Fruit fly (Drosophila melanogaster) whole organism, prepupa: ENCODE results near the gene Polr2I.

ENCODE experiments used
- Blimp-1 ChIP-seq: fragments of 200-800 bp; sonication (Bioruptor generic); optimal IDR thresholded peaks from 3 replicates; lab custom pipeline; 2017; ENCODE audit warnings: missing biosample characterization, missing genetic modification characterization, mild to moderate bottlenecking, moderate library complexity, missing genetic modification reagents
- CG10631 ChIP-seq: fragments of 200-800 bp; sonication (Bioruptor generic); optimal IDR thresholded peaks from 2 replicates; lab custom pipeline; 2016; ENCODE audit warnings: missing biosample characterization, missing genetic modification characterization
- CG11902 ChIP-seq: fragments of 200-800 bp; sonication (Bioruptor generic); optimal IDR thresholded peaks from 3 replicates; lab custom pipeline; 2016; ENCODE audit warnings: missing biosample characterization, missing genetic modification characterization
- CG15336 ChIP-seq: fragments of 200-800 bp; sonication (Bioruptor generic); IDR thresholded peaks from 2 replicates; pipeline ENCODE4 v1.3.6; 2022; ENCODE audit warnings: missing biosample characterization, missing genetic modification characterization
- CG16779 ChIP-seq: fragments of 200-800 bp; sonication (Bioruptor generic); optimal IDR thresholded peaks from 3 replicates; lab custom pipeline; 2017; ENCODE audit warnings: missing biosample characterization, mild to moderate bottlenecking, missing genetic modification characterization
- CG3032 ChIP-seq: fragments of 200-800 bp; optimal IDR thresholded peaks from 2 replicates; lab custom pipeline; 2019; ENCODE audit warnings: missing biosample characterization, mild to moderate bottlenecking, missing genetic modification characterization, moderate library complexity
- CG31627 ChIP-seq: fragments of 200-800 bp; sonication (Bioruptor generic); optimal IDR thresholded peaks from 3 replicates; lab custom pipeline; 2016; ENCODE audit warnings: missing biosample characterization, missing genetic modification characterization
- CG32006 ChIP-seq: fragments of 200-800 bp; sonication (Bioruptor generic); optimal IDR thresholded peaks from 3 replicates; lab custom pipeline; 2017; ENCODE audit warnings: missing biosample characterization, mild to moderate bottlenecking, missing genetic modification characterization
- CG6792 ChIP-seq: fragments of 200-800 bp; sonication (Bioruptor generic); optimal IDR thresholded peaks from 3 replicates; lab custom pipeline; 2016; ENCODE audit warnings: missing biosample characterization, missing genetic modification characterization
- CG6808 ChIP-seq: fragments of 200-800 bp; sonication (Bioruptor generic); optimal IDR thresholded peaks from 3 replicates; lab custom pipeline; 2017; ENCODE audit warnings: missing biosample characterization, missing genetic modification characterization, mild to moderate bottlenecking, moderate library complexity, missing genetic modification reagents
- CG6854 ChIP-seq: fragments of 200-800 bp; sonication (Bioruptor generic); optimal IDR thresholded peaks from 2 replicates; lab custom pipeline; 2017; ENCODE audit warnings: missing biosample characterization, mild to moderate bottlenecking, missing genetic modification characterization
- CG7368 ChIP-seq: fragments of 200-800 bp; sonication (Bioruptor generic); optimal IDR thresholded peaks from 3 replicates; lab custom pipeline; 2016; ENCODE audit warnings: missing biosample characterization, missing genetic modification characterization
- CG8119 ChIP-seq: fragments of 200-800 bp; sonication (Bioruptor generic); IDR thresholded peaks from 3 replicates; pipeline ENCODE4 v1.3.6; 2022; ENCODE audit warnings: missing biosample characterization, missing genetic modification characterization
- CG8319 ChIP-seq: fragments of 200-800 bp; sonication (Bioruptor generic); optimal IDR thresholded peaks from 3 replicates; lab custom pipeline; 2016; ENCODE audit warnings: missing biosample characterization, missing genetic modification characterization
- CG8632 ChIP-seq: fragments of 200-800 bp; sonication (Bioruptor generic); optimal IDR thresholded peaks from 3 replicates; lab custom pipeline; 2016; ENCODE audit warnings: missing biosample characterization, missing genetic modification characterization
- CG9139 ChIP-seq: fragments of 200-800 bp; sonication (Bioruptor generic); optimal IDR thresholded peaks from 3 replicates; lab custom pipeline; 2017; ENCODE audit warnings: missing biosample characterization, mild to moderate bottlenecking, missing genetic modification characterization
- Eip75B ChIP-seq: fragments of 200-800 bp; sonication (Bioruptor generic); optimal IDR thresholded peaks from 3 replicates; lab custom pipeline; 2016; ENCODE audit warnings: missing biosample characterization, missing genetic modification characterization
- Eip93F ChIP-seq: fragments of 200-800 bp; sonication (Bioruptor generic); optimal IDR thresholded peaks from 2 replicates; lab custom pipeline; 2016; ENCODE audit warnings: missing biosample characterization, mild to moderate bottlenecking, missing genetic modification characterization
- Ets21C ChIP-seq: fragments of 200-800 bp; sonication (Bioruptor generic); optimal IDR thresholded peaks from 3 replicates; lab custom pipeline; 2016; ENCODE audit warnings: missing biosample characterization, missing genetic modification characterization
- Ets96B ChIP-seq: fragments of 200-800 bp; optimal IDR thresholded peaks from 2 replicates; lab custom pipeline; 2019; ENCODE audit warnings: missing biosample characterization, mild to moderate bottlenecking, missing genetic modification characterization, moderate library complexity
- Gug ChIP-seq: fragments of 200-800 bp; sonication (Bioruptor generic); IDR thresholded peaks from 2 replicates; pipeline ENCODE4 v1.3.6; 2022; ENCODE audit warnings: missing biosample characterization, missing genetic modification characterization
- Hr38 ChIP-seq: sonication (Bioruptor generic); optimal IDR thresholded peaks from 2 replicates; lab custom pipeline; 2016; ENCODE audit warnings: missing biosample characterization, missing genetic modification characterization
- Hr39 ChIP-seq: fragments of 200-800 bp; sonication (Bioruptor generic); optimal IDR thresholded peaks from 2 replicates; lab custom pipeline; 2016; ENCODE audit warnings: missing biosample characterization, missing genetic modification characterization
- Met ChIP-seq: fragments of 200-800 bp; sonication (Bioruptor generic); optimal IDR thresholded peaks from 3 replicates; lab custom pipeline; 2016; ENCODE audit warnings: missing biosample characterization, missing genetic modification characterization
- OdsH ChIP-seq: fragments of 200-800 bp; sonication (Bioruptor generic); optimal IDR thresholded peaks from 3 replicates; lab custom pipeline; 2016; ENCODE audit warnings: missing biosample characterization, missing genetic modification characterization
- Smox ChIP-seq: fragments of 200-800 bp; sonication (Bioruptor generic); optimal IDR thresholded peaks from 3 replicates; lab custom pipeline; 2016; ENCODE audit warnings: missing biosample characterization, missing genetic modification characterization
- Sox102F ChIP-seq: fragments of 200-800 bp; sonication (Bioruptor generic); optimal IDR thresholded peaks from 2 replicates; lab custom pipeline; 2016; ENCODE audit warnings: missing biosample characterization, mild to moderate bottlenecking, missing genetic modification characterization
- Sox14 ChIP-seq: fragments of 200-800 bp; sonication (Bioruptor generic); optimal IDR thresholded peaks from 3 replicates; lab custom pipeline; 2016; ENCODE audit warnings: missing biosample characterization, missing genetic modification characterization
- Sox15 ChIP-seq: fragments of 200-800 bp; sonication (Bioruptor generic); optimal IDR thresholded peaks from 3 replicates; lab custom pipeline; 2016; ENCODE audit warnings: missing biosample characterization, missing genetic modification characterization
- achi ChIP-seq: fragments of 200-800 bp; sonication (Bioruptor generic); optimal IDR thresholded peaks from 3 replicates; lab custom pipeline; 2016; ENCODE audit warnings: missing biosample characterization, missing genetic modification characterization
- acj6 ChIP-seq: fragments of 200-800 bp; sonication (Bioruptor generic); optimal IDR thresholded peaks from 3 replicates; lab custom pipeline; 2016; ENCODE audit warnings: missing biosample characterization, missing genetic modification characterization
- cyc ChIP-seq: fragments of 200-800 bp; sonication (Bioruptor generic); optimal IDR thresholded peaks from 3 replicates; lab custom pipeline; 2016; ENCODE audit warnings: missing biosample characterization, missing genetic modification characterization
- dac ChIP-seq: fragments of 200-800 bp; sonication (Bioruptor generic); optimal IDR thresholded peaks from 2 replicates; lab custom pipeline; 2017; ENCODE audit warnings: missing biosample characterization, mild to moderate bottlenecking, missing genetic modification characterization
- dsx ChIP-seq: fragments of 200-800 bp; optimal IDR thresholded peaks from 3 replicates; lab custom pipeline; 2019; ENCODE audit warnings: missing biosample characterization, mild to moderate bottlenecking, missing genetic modification characterization, moderate library complexity; ENCODE audit not compliant: poor library complexity, severe bottlenecking
- eg ChIP-seq: fragments of 200-800 bp; sonication (Bioruptor generic); IDR thresholded peaks from 3 replicates; pipeline ENCODE4 v1.3.6; 2022; ENCODE audit warnings: missing biosample characterization, missing genetic modification characterization
- fd59A ChIP-seq: fragments of 200-800 bp; sonication (Bioruptor generic); optimal IDR thresholded peaks from 2 replicates; lab custom pipeline; 2017; ENCODE audit warnings: missing biosample characterization, mild to moderate bottlenecking, missing genetic modification characterization, missing genetic modification reagents
- fd85E ChIP-seq: fragments of 200-800 bp; sonication (Bioruptor generic); optimal IDR thresholded peaks from 3 replicates; lab custom pipeline; 2016; ENCODE audit warnings: missing biosample characterization, missing genetic modification characterization
- fkh ChIP-seq: fragments of 200-800 bp; sonication (Bioruptor generic); optimal IDR thresholded peaks from 3 replicates; lab custom pipeline; 2017; ENCODE audit warnings: missing biosample characterization, mild to moderate bottlenecking, missing genetic modification characterization, moderate library complexity
- net ChIP-seq: fragments of 200-800 bp; sonication (Bioruptor generic); optimal IDR thresholded peaks from 3 replicates; lab custom pipeline; 2016; ENCODE audit warnings: missing biosample characterization, missing genetic modification characterization
- spab ChIP-seq: fragments of 200-800 bp; sonication (Bioruptor generic); optimal IDR thresholded peaks from 2 replicates; lab custom pipeline; 2017; ENCODE audit warnings: missing biosample characterization, mild to moderate bottlenecking, missing genetic modification characterization, missing genetic modification reagents
- ss ChIP-seq, 2 experiments: fragments of 200-800 bp; sonication (Bioruptor generic); optimal IDR thresholded peaks; 2 replicates in 1 of 2; 3 replicates in 1 of 2; lab custom pipeline; 2017 to 2018; ENCODE audit warnings: mild to moderate bottlenecking in 2 of 2, missing biosample characterization in 2 of 2, missing genetic modification characterization in 2 of 2, moderate library complexity in 1 of 2
- svp ChIP-seq: fragments of 200-800 bp; sonication (Bioruptor generic); peaks from one replicate; lab custom pipeline; 2016; ENCODE audit warnings: missing biosample characterization, missing genetic modification characterization
- topi ChIP-seq: fragments of 200-800 bp; sonication (Bioruptor generic); optimal IDR thresholded peaks from 3 replicates; lab custom pipeline; 2016; ENCODE audit warnings: missing biosample characterization, missing genetic modification characterization
- vri ChIP-seq: fragments of 200-800 bp; sonication (Bioruptor generic); optimal IDR thresholded peaks from 3 replicates; lab custom pipeline; 2016; ENCODE audit warnings: missing biosample characterization, mild to moderate bottlenecking, missing genetic modification characterization

The Polr2I gene

DNA sequence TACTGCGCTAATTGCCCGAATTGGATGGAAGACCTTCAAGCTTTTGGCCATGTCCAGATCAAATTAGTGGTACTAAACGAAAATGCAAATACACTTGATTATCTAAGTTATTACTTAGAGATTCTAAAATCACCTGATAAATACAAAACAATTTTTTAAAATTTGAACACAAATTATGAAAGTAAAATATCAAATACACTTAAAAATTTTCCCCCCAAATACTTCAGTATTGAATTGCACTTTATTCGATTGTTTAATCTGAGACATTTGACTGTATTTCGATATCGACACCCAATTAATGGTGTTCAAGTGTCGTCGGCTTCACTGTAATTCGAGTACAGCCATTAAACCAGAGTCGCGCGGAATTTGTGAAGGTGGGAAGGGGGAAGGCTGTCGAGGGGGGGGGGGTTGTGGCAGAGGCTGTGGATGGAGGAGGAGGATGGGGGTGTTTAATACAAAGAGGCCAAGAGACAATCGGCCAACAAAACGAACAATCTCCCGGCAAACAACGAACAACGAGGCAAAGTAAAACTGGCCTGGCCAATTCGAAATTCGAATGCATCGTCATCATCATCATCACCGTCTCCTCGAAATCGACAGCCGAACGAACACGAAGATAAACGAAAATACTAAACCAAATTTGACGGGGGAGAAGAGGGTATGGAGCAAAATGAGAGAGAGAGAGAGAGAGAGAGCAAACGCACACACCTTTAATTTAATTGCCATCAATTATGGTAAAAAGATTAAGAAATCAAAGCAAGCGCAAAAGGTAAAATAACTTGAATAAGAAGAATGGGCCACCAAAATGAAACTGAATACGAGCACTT, 26.5 kb upstream of the Polr2I start (continued):
- no peak for TF ChIP-seq Blimp-1 (GFP tag; lab: Kevin White, UChicago)
- TF ChIP-seq Ets21C (GFP tag; lab: Kevin White, UChicago): no peak
- TF ChIP-seq CG8319 (GFP tag; lab: Kevin White, UChicago): no peak
- no peak for TF ChIP-seq achi (GFP tag; lab: Kevin White, UChicago)
- TF ChIP-seq ss (GFP tag; optimal IDR thresholded peaks at IDR 0.05; lab: Kevin White, UChicago): no peak
- TF ChIP-seq CG7368 (GFP tag; lab: Kevin White, UChicago): no peak
- no peak for TF ChIP-seq acj6 (GFP tag; lab: Kevin White, UChicago)
- no peak for TF ChIP-seq CG31627
- peak; percentile 22 for TF ChIP-seq OdsH (GFP tag; lab: Kevin White, UChicago)
- peak; percentile 23; the same call in 2 of the 3 replicates for TF ChIP-seq eg (GFP tag; lab: Robert Waterston, UW)
- no peak for TF ChIP-seq CG16779 (tag; lab: Kevin White, UChicago)
- no peak for TF ChIP-seq CG9139 (GFP tag; lab: Kevin White, UChicago)
- peak; percentile 4 for TF ChIP-seq CG32006 (GFP tag; lab: Kevin White, UChicago)
- no peak for TF ChIP-seq Sox15 (GFP tag; lab: Kevin White, UChicago)
- TF ChIP-seq Eip75B (GFP tag; lab: Kevin White, UChicago): no peak
- no peak for TF ChIP-seq svp (GFP tag; lab: Kevin White, UChicago)
- TF ChIP-seq CG10631 (GFP tag; lab: Kevin White, UChicago): no peak
- TF ChIP-seq dac (GFP tag; lab: Kevin White, UChicago): no peak
- TF ChIP-seq vri (GFP tag; lab: Kevin White, UChicago): no peak
- TF ChIP-seq fkh: no peak
- TF ChIP-seq CG8119 (GFP tag; lab: Robert Waterston, UW): peak; percentile 31; the same call in 2 of the 3 replicates
- no peak for TF ChIP-seq CG6792 (GFP tag; lab: Kevin White, UChicago)
- TF ChIP-seq, all 60 proteins: peak for 9

DNA sequence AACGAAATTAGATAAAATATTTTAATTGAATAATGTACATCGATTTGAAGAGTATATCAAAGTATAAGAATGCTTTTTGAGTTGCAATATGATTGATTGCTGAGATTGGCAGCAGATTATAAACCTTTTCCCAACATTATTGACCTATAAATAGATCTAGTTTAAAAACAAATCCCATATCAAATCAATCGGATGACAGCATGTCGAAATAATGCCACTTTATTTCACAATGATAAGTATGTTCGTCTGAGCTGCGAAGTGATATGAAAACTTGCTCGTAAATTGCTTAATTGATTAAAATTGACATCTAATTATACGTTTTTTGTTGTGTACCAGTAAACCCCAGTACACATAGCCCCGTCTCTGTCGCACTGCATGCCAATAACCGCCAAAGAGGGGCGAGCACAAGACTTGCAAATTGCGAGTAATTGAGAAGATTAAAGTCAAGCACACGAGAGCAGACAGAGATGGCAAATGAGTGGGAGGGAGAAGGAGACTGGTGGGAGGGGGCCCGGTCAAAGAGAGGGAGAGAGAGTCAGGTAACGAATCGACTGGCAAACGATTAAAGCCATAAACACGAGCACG, 25.8 kb upstream of the Polr2I start:
- TF ChIP-seq CG31627: peak; percentile 88
- peak; percentile 35 for TF ChIP-seq Ets96B (tag; lab: Kevin White, UChicago)
- TF ChIP-seq CG15336: no peak
- TF ChIP-seq acj6 (GFP tag; lab: Kevin White, UChicago): peak; percentile 81
- TF ChIP-seq Sox14: peak; percentile 86
- peak; percentile 86 for TF ChIP-seq OdsH (GFP tag; lab: Kevin White, UChicago)
- peak; percentile 77 for TF ChIP-seq CG8632 (GFP tag; lab: Kevin White, UChicago)
- TF ChIP-seq Hr39 (GFP tag; lab: Kevin White, UChicago): peak; percentile 91
- TF ChIP-seq Gug (GFP tag; lab: Robert Waterston, UW): no peak
- TF ChIP-seq CG3032 (tag; lab: Kevin White, UChicago): peak; percentile 41
- TF ChIP-seq Ets21C (GFP tag; lab: Kevin White, UChicago): peak; percentile 74
- no peak for TF ChIP-seq CG9139 (GFP tag; lab: Kevin White, UChicago)
- peak; percentile 84 for TF ChIP-seq Met
- TF ChIP-seq fd85E (GFP tag; lab: Kevin White, UChicago): no peak
- TF ChIP-seq CG8319 (GFP tag; lab: Kevin White, UChicago): peak; percentile 45
- peak; percentile 58 for TF ChIP-seq vri (GFP tag; lab: Kevin White, UChicago)
- peak; percentile 84 for TF ChIP-seq topi (GFP tag; lab: Kevin White, UChicago)
- no peak for TF ChIP-seq Eip93F
- TF ChIP-seq Eip75B (GFP tag; lab: Kevin White, UChicago): peak; percentile 57
- TF ChIP-seq Hr38: no peak
- no peak for TF ChIP-seq fkh
- peak; percentile 84 for TF ChIP-seq Sox102F (GFP tag; lab: Kevin White, UChicago)
- peak; percentile 80 for TF ChIP-seq Sox15 (GFP tag; lab: Kevin White, UChicago)
- no peak for TF ChIP-seq CG16779 (tag; lab: Kevin White, UChicago)
- TF ChIP-seq spab (GFP tag; lab: Kevin White, UChicago): no peak
- TF ChIP-seq dsx (GFP tag; lab: Kevin White, UChicago): no peak
- peak; percentile 87 for TF ChIP-seq Smox (GFP tag; lab: Kevin White, UChicago)
- peak; percentile 41 for TF ChIP-seq fd59A (GFP tag; lab: Kevin White, UChicago)
- peak; percentile 37 for TF ChIP-seq CG11902
- TF ChIP-seq CG6808 (GFP tag; lab: Kevin White, UChicago): no peak
- peak; percentile 71 for TF ChIP-seq CG10631 (GFP tag; lab: Kevin White, UChicago)
- no peak for TF ChIP-seq eg (GFP tag; lab: Robert Waterston, UW)
- TF ChIP-seq CG6854 (GFP tag; lab: Kevin White, UChicago): no peak
- TF ChIP-seq dac (GFP tag; lab: Kevin White, UChicago): peak; percentile 66
- peak; percentile 74 for TF ChIP-seq achi (GFP tag; lab: Kevin White, UChicago)
- peak; percentile 73 for TF ChIP-seq cyc (GFP tag; lab: Kevin White, UChicago)
- peak; percentile 76 for TF ChIP-seq net (GFP tag; lab: Kevin White, UChicago)
